Worm (Caenorhabditis elegans) whole organism, L3 larva: ENCODE results near the gene str-206.

Experiments
- R02D3.7 ChIP-seq: fragments of 150-350 bp; optimal IDR thresholded peaks from 2 replicates; lab custom pipeline; 2014; ENCODE audit warnings: missing biosample characterization, missing genetic modification characterization
- ZK546.5 ChIP-seq: sonication (generic microtip); optimal IDR thresholded peaks from 2 replicates; lab custom pipeline; 2017; ENCODE audit warnings: missing biosample characterization, missing genetic modification characterization
- aly-2 ChIP-seq: fragments of 150-350 bp; optimal IDR thresholded peaks from 2 replicates; lab custom pipeline; 2014; ENCODE audit warnings: missing biosample characterization, missing genetic modification characterization
- ama-1 ChIP-seq: fragments of 150-350 bp; optimal IDR thresholded peaks from 2 replicates; lab custom pipeline; 2018
- ceh-16 ChIP-seq: sonication (generic microtip); optimal IDR thresholded peaks from 2 replicates; lab custom pipeline; 2017; ENCODE audit warnings: missing biosample characterization, missing genetic modification characterization
- ceh-28 ChIP-seq: fragments of 150-350 bp; optimal IDR thresholded peaks from 2 replicates; lab custom pipeline; 2014; ENCODE audit warnings: missing biosample characterization, missing genetic modification reagents, missing genetic modification characterization
- ceh-82 ChIP-seq: fragments of 150-350 bp; optimal IDR thresholded peaks from 2 replicates; lab custom pipeline; 2014; ENCODE audit warnings: missing biosample characterization, missing genetic modification characterization
- egl-27 ChIP-seq: sonication (generic microtip); optimal IDR thresholded peaks from 4 replicates; lab custom pipeline; 2017; ENCODE audit warnings: missing biosample characterization, missing genetic modification reagents, missing genetic modification characterization
- egl-5 ChIP-seq: fragments of 150-350 bp; optimal IDR thresholded peaks from 2 replicates; lab custom pipeline; 2017; ENCODE audit warnings: missing biosample characterization, missing genetic modification reagents, missing genetic modification characterization, inconsistent platforms
- elt-1 ChIP-seq: fragments of 150-350 bp; optimal IDR thresholded peaks from 2 replicates; lab custom pipeline; 2014; ENCODE audit warnings: missing biosample characterization, missing genetic modification characterization
- elt-2 ChIP-seq: sonication (generic microtip); optimal IDR thresholded peaks from 2 replicates; lab custom pipeline; 2016; ENCODE audit warnings: missing genetic modification reagents, mild to moderate bottlenecking, missing genetic modification characterization, missing compliant biosample characterization
- elt-3 ChIP-seq, 3 experiments: fragments of 150-350 bp in 1 of 3; sonication (generic microtip) in 2 of 3; optimal IDR thresholded peaks; 2 replicates in 2 of 3; 4 replicates in 1 of 3; lab custom pipeline; 2014 to 2017; ENCODE audit warnings: missing biosample characterization in 3 of 3, missing genetic modification characterization in 3 of 3
- eor-1 ChIP-seq, 2 experiments: fragments of 150-350 bp; optimal IDR thresholded peaks; 2 replicates each; lab custom pipeline; 2014 to 2018; ENCODE audit warnings: missing biosample characterization in 2 of 2, missing genetic modification characterization in 2 of 2
- fkh-10 ChIP-seq: sonication (generic microtip); optimal IDR thresholded peaks from 2 replicates; lab custom pipeline; 2017; ENCODE audit warnings: missing biosample characterization, missing genetic modification reagents, missing genetic modification characterization
- fkh-2 ChIP-seq: fragments of 150-350 bp; optimal IDR thresholded peaks from 2 replicates; lab custom pipeline; 2014; ENCODE audit warnings: missing biosample characterization, missing genetic modification reagents, missing genetic modification characterization
- fos-1 ChIP-seq: fragments of 150-350 bp; optimal IDR thresholded peaks from 2 replicates; lab custom pipeline; 2014; ENCODE audit warnings: missing biosample characterization, missing genetic modification characterization
- hmg-11 ChIP-seq: sonication (generic microtip); optimal IDR thresholded peaks from 2 replicates; lab custom pipeline; 2016; ENCODE audit warnings: missing genetic modification characterization, missing compliant biosample characterization
- jun-1 ChIP-seq: fragments of 150-350 bp; optimal IDR thresholded peaks from 2 replicates; lab custom pipeline; 2014; ENCODE audit warnings: missing biosample characterization, missing genetic modification reagents, missing genetic modification characterization
- lin-15B ChIP-seq: fragments of 150-350 bp; optimal IDR thresholded peaks from 2 replicates; lab custom pipeline; 2014; ENCODE audit warnings: missing biosample characterization, missing genetic modification characterization
- lin-39 ChIP-seq: fragments of 150-350 bp; optimal IDR thresholded peaks from 2 replicates; lab custom pipeline; 2018; ENCODE audit warnings: missing biosample characterization, missing genetic modification reagents, missing genetic modification characterization
- lsy-12 ChIP-seq: sonication (generic microtip); optimal IDR thresholded peaks from 2 replicates; lab custom pipeline; 2016; ENCODE audit warnings: mild to moderate bottlenecking, missing genetic modification characterization, missing compliant biosample characterization
- mml-1 ChIP-seq: fragments of 150-350 bp; sonication (generic microtip); optimal IDR thresholded peaks from 3 replicates; lab custom pipeline; 2014; ENCODE audit warnings: missing biosample characterization, missing genetic modification characterization
- nhr-11 ChIP-seq: fragments of 150-350 bp; optimal IDR thresholded peaks from 2 replicates; lab custom pipeline; 2014; ENCODE audit warnings: missing biosample characterization, missing genetic modification characterization
- nhr-12 ChIP-seq: fragments of 150-350 bp; optimal IDR thresholded peaks from 2 replicates; lab custom pipeline; 2014; ENCODE audit warnings: missing biosample characterization, missing genetic modification characterization
- nhr-23 ChIP-seq: fragments of 150-350 bp; optimal IDR thresholded peaks from 2 replicates; lab custom pipeline; 2014; ENCODE audit warnings: missing biosample characterization, missing genetic modification reagents, missing genetic modification characterization
- nhr-237 ChIP-seq: fragments of 150-350 bp; optimal IDR thresholded peaks from 2 replicates; lab custom pipeline; 2014; ENCODE audit warnings: missing biosample characterization, missing genetic modification characterization
- nhr-43 ChIP-seq: sonication (generic microtip); optimal IDR thresholded peaks from 2 replicates; lab custom pipeline; 2016; ENCODE audit warnings: mild to moderate bottlenecking, missing genetic modification characterization, missing compliant biosample characterization; ENCODE audit not compliant: poor library complexity, severe bottlenecking
- nhr-67 ChIP-seq: fragments of 150-350 bp; optimal IDR thresholded peaks from 2 replicates; lab custom pipeline; 2014; ENCODE audit warnings: missing biosample characterization, missing genetic modification characterization
- nhr-76 ChIP-seq: fragments of 150-350 bp; sonication (generic microtip); optimal IDR thresholded peaks from 5 replicates; lab custom pipeline; 2014; ENCODE audit warnings: missing biosample characterization, missing genetic modification characterization
- nhr-77 ChIP-seq: fragments of 150-350 bp; optimal IDR thresholded peaks from 2 replicates; lab custom pipeline; 2014; ENCODE audit warnings: missing biosample characterization, missing genetic modification characterization
- pha-4 ChIP-seq: fragments of 150-350 bp; optimal IDR thresholded peaks from 2 replicates; lab custom pipeline; 2014; ENCODE audit warnings: missing biosample characterization, missing genetic modification reagents, missing genetic modification characterization
- pqm-1 ChIP-seq: fragments of 150-350 bp; optimal IDR thresholded peaks from 2 replicates; lab custom pipeline; 2017; ENCODE audit warnings: missing biosample characterization, missing genetic modification characterization, inconsistent platforms
- sea-2 ChIP-seq: fragments of 150-350 bp; sonication (generic microtip); optimal IDR thresholded peaks from 4 replicates; lab custom pipeline; 2014; ENCODE audit warnings: missing biosample characterization, missing genetic modification reagents, missing genetic modification characterization
- skn-1 ChIP-seq: fragments of 150-350 bp; optimal IDR thresholded peaks from 2 replicates; lab custom pipeline; 2014; ENCODE audit warnings: missing biosample characterization, missing genetic modification characterization
- snpc-4 ChIP-seq: fragments of 150-350 bp; optimal IDR thresholded peaks from 2 replicates; lab custom pipeline; 2014; ENCODE audit warnings: missing biosample characterization, missing genetic modification characterization
- tbx-2 ChIP-seq: sonication (generic microtip); optimal IDR thresholded peaks from 2 replicates; lab custom pipeline; 2016; ENCODE audit warnings: mild to moderate bottlenecking, missing genetic modification characterization, missing compliant biosample characterization
- unc-62 ChIP-seq: fragments of 150-350 bp; sonication (generic microtip); optimal IDR thresholded peaks from 4 replicates; lab custom pipeline; 2014; ENCODE audit warnings: missing biosample characterization, missing genetic modification reagents, missing genetic modification characterization
- zag-1 ChIP-seq: fragments of 150-350 bp; optimal IDR thresholded peaks from 2 replicates; lab custom pipeline; 2014; ENCODE audit warnings: missing biosample characterization, missing genetic modification characterization
- ztf-11 ChIP-seq: fragments of 150-350 bp; optimal IDR thresholded peaks from 2 replicates; lab custom pipeline; 2014; ENCODE audit warnings: missing biosample characterization, missing genetic modification characterization
- ztf-4 ChIP-seq: fragments of 150-350 bp; optimal IDR thresholded peaks from 2 replicates; lab custom pipeline; 2014; ENCODE audit warnings: missing biosample characterization, missing genetic modification characterization

Gene str-206

ce11 chrV:6222779-6223276 is 4.9 kb downstream of the str-206 start:
- TF ChIP-seq pha-4 (tag; lab: Kevin White, UChicago) (no peak), nhr-11 (tag; lab: Kevin White, UChicago) (no peak), mml-1 (no peak), nhr-23 (tag; lab: Kevin White, UChicago) (peak; percentile 14), nhr-12 (tag; lab: Kevin White, UChicago) (no peak), elt-3 (tag; optimal IDR thresholded peaks at IDR 0.05; lab: Kevin White, UChicago) (peak in 1 of 3 experiments; percentile 15), aly-2 (tag; lab: Kevin White, UChicago) (peak; percentile 27), egl-5 (tag; lab: Kevin White, UChicago) (no peak), ztf-11 (tag; lab: Kevin White, UChicago) (no peak), fkh-10 (GFP tag; lab: Kevin White, UChicago) (no peak), ceh-16 (tag; lab: Kevin White, UChicago) (no peak), hmg-11 (tag; lab: Kevin White, UChicago) (peak; percentile 8), lin-15B (tag; lab: Kevin White, UChicago) (no peak), nhr-43 (tag; lab: Kevin White, UChicago) (peak; percentile 71), ama-1 (lab: Kevin White, UChicago) (peak; percentile 40), egl-27 (no peak), jun-1 (tag; lab: Kevin White, UChicago) (peak; percentile 6), nhr-67 (no peak), elt-2 (tag; lab: Kevin White, UChicago) (peak; percentile 38), lsy-12 (tag; lab: Kevin White, UChicago) (no peak)
- TF ChIP-seq, all 47 proteins: peak for 8

ce11 chrV:6223315-6224018 is 5.5 kb downstream of the str-206 start:
- TF ChIP-seq nhr-43 (tag; lab: Kevin White, UChicago) (peak; percentile 77), lin-39 (tag; lab: Kevin White, UChicago) (no peak), ztf-4 (tag; lab: Kevin White, UChicago) (peak; percentile 66), fkh-10 (GFP tag; lab: Kevin White, UChicago) (no peak)

- TF ChIP-seq pha-4 (tag; lab: Kevin White, UChicago) (no peak), elt-1 (tag; lab: Kevin White, UChicago) (no peak), lin-39 (tag; lab: Kevin White, UChicago) (no peak), mml-1 (no peak), nhr-237 (tag; lab: Kevin White, UChicago) (no peak), ama-1 (lab: Kevin White, UChicago) (peak; percentile 79)
These were observed 6.0 kb downstream of the str-206 start for ce11 chrV:6224019-6224335.

ce11 chrV:6224494-6224959 is 6.6 kb downstream of the str-206 start:
- TF ChIP-seq zag-1 (tag; lab: Kevin White, UChicago): peak; percentile 69
- peak; percentile 94 for TF ChIP-seq nhr-23 (tag; lab: Kevin White, UChicago)
- TF ChIP-seq ZK546.5: no peak
- peak; percentile 61 for TF ChIP-seq sea-2 (GFP tag; lab: Kevin White, UChicago)
- peak; percentile 97 for TF ChIP-seq pha-4 (tag; lab: Kevin White, UChicago)
- no peak for TF ChIP-seq nhr-77 (tag; lab: Kevin White, UChicago)
- peak; percentile 7 to 78 for TF ChIP-seq eor-1 (tag; optimal IDR thresholded peaks at IDR 0.05; lab: Kevin White, UChicago)
- peak; percentile 16 for TF ChIP-seq ceh-82 (tag; lab: Kevin White, UChicago)
- peak; percentile 95 for TF ChIP-seq egl-27
- TF ChIP-seq lin-15B (tag; lab: Kevin White, UChicago): peak; percentile 71
- peak; percentile 51 for TF ChIP-seq ceh-16 (tag; lab: Kevin White, UChicago)
- peak; percentile 91 for TF ChIP-seq ztf-4 (tag; lab: Kevin White, UChicago)
- TF ChIP-seq ztf-11 (tag; lab: Kevin White, UChicago): no peak
- TF ChIP-seq elt-1 (tag; lab: Kevin White, UChicago): peak; percentile 81
- TF ChIP-seq hmg-11 (tag; lab: Kevin White, UChicago): peak; percentile 87
- TF ChIP-seq elt-3 (tag; optimal IDR thresholded peaks at IDR 0.05; lab: Kevin White, UChicago): peak in 1 of 3 experiments; percentile 34
- no peak for TF ChIP-seq nhr-12 (tag; lab: Kevin White, UChicago)
- peak; percentile 97 for TF ChIP-seq lin-39 (tag; lab: Kevin White, UChicago)
- TF ChIP-seq nhr-76: peak; percentile 68
- no peak for TF ChIP-seq nhr-67
- TF ChIP-seq skn-1 (tag; lab: Kevin White, UChicago): peak; percentile 85
- peak; percentile 73 for TF ChIP-seq snpc-4 (tag; lab: Kevin White, UChicago)
- TF ChIP-seq aly-2 (tag; lab: Kevin White, UChicago): no peak
- TF ChIP-seq fkh-10 (GFP tag; lab: Kevin White, UChicago): peak; percentile 97
- peak; percentile 90 for TF ChIP-seq nhr-11 (tag; lab: Kevin White, UChicago)
- peak; percentile 91 for TF ChIP-seq elt-2 (tag; lab: Kevin White, UChicago)
- TF ChIP-seq ama-1 (lab: Kevin White, UChicago): peak; percentile 98
- peak; percentile 95 for TF ChIP-seq jun-1 (tag; lab: Kevin White, UChicago)
- TF ChIP-seq R02D3.7 (tag; lab: Kevin White, UChicago): peak; percentile 62
- peak; percentile 69 for TF ChIP-seq pqm-1 (tag; lab: Kevin White, UChicago)
- peak; percentile 5 for TF ChIP-seq fos-1 (tag; lab: Kevin White, UChicago)
- no peak for TF ChIP-seq nhr-237 (tag; lab: Kevin White, UChicago)
- peak; percentile 78 for TF ChIP-seq fkh-2
- peak; percentile 98 for TF ChIP-seq egl-5 (tag; lab: Kevin White, UChicago)
- TF ChIP-seq lsy-12 (tag; lab: Kevin White, UChicago): peak; percentile 93
- TF ChIP-seq mml-1: no peak
- peak; percentile 99 for TF ChIP-seq unc-62
- peak; percentile 89 for TF ChIP-seq ceh-28 (tag; lab: Kevin White, UChicago)
- peak; percentile 89 for TF ChIP-seq tbx-2 (tag; lab: Kevin White, UChicago)
